Fruit fly (Drosophila melanogaster) whole organism, embryonic: ENCODE measurements around the gene CG12012.

Experiments used
- CG11085 ChIP-seq: fragments of 200-800 bp; sonication (Bioruptor generic); IDR thresholded peaks from 2 replicates; pipeline ENCODE4 v1.3.6; 2022; ENCODE audit warnings: missing biosample characterization, missing genetic modification characterization
- CG11696 ChIP-seq: fragments of 200-800 bp; sonication (Bioruptor generic); IDR thresholded peaks from 2 replicates; pipeline ENCODE4 v1.3.6; 2022; ENCODE audit warnings: missing biosample characterization, missing genetic modification characterization
- CG15601 ChIP-seq: fragments of 200-800 bp; sonication (Bioruptor generic); optimal IDR thresholded peaks from 3 replicates; lab custom pipeline; 2019; ENCODE audit warnings: missing biosample characterization, mild to moderate bottlenecking, missing genetic modification characterization, moderate library complexity
- CG15696 ChIP-seq: fragments of 200-800 bp; sonication (Bioruptor generic); optimal IDR thresholded peaks from 2 replicates; lab custom pipeline; 2019; ENCODE audit warnings: missing biosample characterization, mild to moderate bottlenecking, missing genetic modification characterization, moderate library complexity
- CG17802 ChIP-seq: fragments of 200-800 bp; sonication (Bioruptor generic); optimal IDR thresholded peaks from 2 replicates; lab custom pipeline; 2018; ENCODE audit warnings: missing biosample characterization, mild to moderate bottlenecking, missing genetic modification characterization, moderate library complexity
- CG1832 ChIP-seq: fragments of 200-800 bp; sonication (Bioruptor generic); optimal IDR thresholded peaks from 2 replicates; lab custom pipeline; 2017; ENCODE audit warnings: missing biosample characterization, mild to moderate bottlenecking, missing genetic modification characterization, inconsistent platforms
- CG18599 ChIP-seq: fragments of 200-800 bp; sonication (Bioruptor generic); optimal IDR thresholded peaks from 3 replicates; lab custom pipeline; 2017; ENCODE audit warnings: missing biosample characterization, missing genetic modification characterization, mild to moderate bottlenecking, moderate library complexity, missing genetic modification reagents
- CG2875 ChIP-seq: fragments of 200-800 bp; sonication (Bioruptor generic); optimal IDR thresholded peaks from 2 replicates; lab custom pipeline; 2017; ENCODE audit warnings: missing biosample characterization, mild to moderate bottlenecking, missing genetic modification characterization, missing genetic modification reagents
- CG31441 ChIP-seq: fragments of 200-800 bp; sonication (Bioruptor generic); IDR thresholded peaks from 2 replicates; pipeline ENCODE4 v1.3.6; 2022; ENCODE audit warnings: missing biosample characterization, missing genetic modification characterization
- CG3838 ChIP-seq: fragments of 200-800 bp; sonication (Bioruptor generic); optimal IDR thresholded peaks from 3 replicates; lab custom pipeline; 2016; ENCODE audit warnings: missing biosample characterization, missing genetic modification characterization
- CG42726 ChIP-seq: fragments of 200-800 bp; sonication (Bioruptor generic); IDR thresholded peaks from 2 replicates; pipeline ENCODE4 v1.3.6; 2022; ENCODE audit warnings: missing biosample characterization, missing genetic modification characterization; ENCODE audit not compliant: partially characterized antibody
- CG43689 ChIP-seq: fragments of 200-800 bp; sonication (Bioruptor generic); IDR thresholded peaks from 2 replicates; pipeline ENCODE4 v1.3.6; 2022; ENCODE audit warnings: missing biosample characterization, missing genetic modification characterization
- CG4617 ChIP-seq: fragments of 200-800 bp; sonication (Bioruptor generic); optimal IDR thresholded peaks from 3 replicates; lab custom pipeline; 2016; ENCODE audit warnings: missing biosample characterization, missing genetic modification characterization, borderline replicate concordance
- CG4730 ChIP-seq: fragments of 200-800 bp; sonication (Bioruptor generic); IDR thresholded peaks from 2 replicates; pipeline ENCODE4 v1.3.6; 2022; ENCODE audit warnings: missing biosample characterization, missing genetic modification characterization
- D ChIP-seq, 2 experiments: fragments of 200-800 bp in 1 of 2; fragments of >200 bp in 1 of 2; sonication (Bioruptor generic) in 1 of 2; optimal IDR thresholded peaks; 2 replicates in 1 of 2; 3 replicates in 1 of 2; lab custom pipeline; 2017; ENCODE audit warnings: mild to moderate bottlenecking in 1 of 2, missing biosample characterization in 1 of 2, missing genetic modification characterization in 1 of 2, missing genetic modification reagents in 1 of 2
- D19B ChIP-seq: fragments of 200-800 bp; sonication (Bioruptor generic); optimal IDR thresholded peaks from 2 replicates; lab custom pipeline; 2017; ENCODE audit warnings: missing biosample characterization, mild to moderate bottlenecking, missing genetic modification characterization
- E2f1 ChIP-seq: fragments of 200-800 bp; sonication (Bioruptor generic); IDR thresholded peaks from 2 replicates; pipeline ENCODE4 v1.3.6; 2022; ENCODE audit warnings: missing biosample characterization, missing genetic modification characterization
- ERR ChIP-seq: fragments of 200-800 bp; sonication (Bioruptor generic); optimal IDR thresholded peaks from 2 replicates; lab custom pipeline; 2016; ENCODE audit warnings: missing biosample characterization, missing genetic modification characterization
- Ets65A ChIP-seq: fragments of 200-800 bp; sonication (Bioruptor generic); peaks from one replicate; lab custom pipeline; 2016; ENCODE audit warnings: missing biosample characterization, missing genetic modification characterization
- Fer1 ChIP-seq: fragments of 200-800 bp; sonication (Bioruptor generic); optimal IDR thresholded peaks from 2 replicates; lab custom pipeline; 2017; ENCODE audit warnings: missing biosample characterization, mild to moderate bottlenecking, missing genetic modification characterization
- Lpt ChIP-seq: fragments of >200 bp; optimal IDR thresholded peaks from 2 replicates; lab custom pipeline; 2018; ENCODE audit warnings: missing biosample characterization, missing genetic modification characterization
- Meics ChIP-seq: fragments of 200-800 bp; sonication (Bioruptor generic); optimal IDR thresholded peaks from 2 replicates; lab custom pipeline; 2017; ENCODE audit warnings: missing biosample characterization, mild to moderate bottlenecking, missing genetic modification characterization
- NfI ChIP-seq: fragments of 200-800 bp; sonication (Bioruptor generic); optimal IDR thresholded peaks from 3 replicates; lab custom pipeline; 2018; ENCODE audit warnings: missing biosample characterization, mild to moderate bottlenecking, missing genetic modification characterization, moderate library complexity
- Oli ChIP-seq: fragments of 200-800 bp; sonication (Bioruptor generic); optimal IDR thresholded peaks from 2 replicates; lab custom pipeline; 2018; ENCODE audit warnings: missing biosample characterization, mild to moderate bottlenecking, missing genetic modification characterization, moderate library complexity
- Ravus ChIP-seq: fragments of 200-800 bp; sonication (Bioruptor generic); IDR thresholded peaks from 2 replicates; pipeline ENCODE4 v1.3.6; 2022; ENCODE audit warnings: missing biosample characterization, missing genetic modification characterization
- Rx ChIP-seq: fragments of 200-800 bp; sonication (Bioruptor generic); IDR thresholded peaks from 2 replicates; pipeline ENCODE4 v1.3.6; 2022; ENCODE audit warnings: missing biosample characterization, missing genetic modification characterization
- Scr ChIP-seq: fragments of 200-800 bp; sonication (Bioruptor generic); IDR thresholded peaks from 2 replicates; pipeline ENCODE4 v1.3.6; 2022; ENCODE audit warnings: missing biosample characterization, missing genetic modification characterization; ENCODE audit not compliant: partially characterized antibody
- Sox100B ChIP-seq: fragments of 200-800 bp; sonication (Bioruptor generic); optimal IDR thresholded peaks from 3 replicates; lab custom pipeline; 2018; ENCODE audit warnings: missing biosample characterization, mild to moderate bottlenecking, missing genetic modification characterization
- YL-1 ChIP-seq: fragments of 200-800 bp; sonication (Bioruptor generic); optimal IDR thresholded peaks from 3 replicates; lab custom pipeline; 2017; ENCODE audit warnings: missing biosample characterization, mild to moderate bottlenecking, missing genetic modification characterization
- ac ChIP-seq: fragments of 200-800 bp; sonication (Bioruptor generic); optimal IDR thresholded peaks from 3 replicates; lab custom pipeline; 2017; ENCODE audit warnings: missing biosample characterization, mild to moderate bottlenecking, missing genetic modification characterization
- caup ChIP-seq: fragments of 200-800 bp; sonication (Bioruptor generic); optimal IDR thresholded peaks from 3 replicates; lab custom pipeline; 2017; ENCODE audit warnings: missing biosample characterization, mild to moderate bottlenecking, missing genetic modification characterization, moderate library complexity; ENCODE audit not compliant: severe bottlenecking
- dan ChIP-seq: fragments of 200-800 bp; sonication (Bioruptor generic); IDR thresholded peaks from 2 replicates; pipeline ENCODE4 v1.3.6; 2022; ENCODE audit warnings: missing biosample characterization, missing genetic modification characterization
- dimm ChIP-seq: fragments of 200-800 bp; sonication (Bioruptor generic); IDR thresholded peaks from 2 replicates; pipeline ENCODE4 v1.3.6; 2022; ENCODE audit warnings: missing biosample characterization, missing genetic modification characterization
- dysf ChIP-seq: fragments of 200-800 bp; sonication (Bioruptor generic); IDR thresholded peaks from 3 replicates; pipeline ENCODE4 v1.3.6; 2022; ENCODE audit warnings: missing biosample characterization, missing genetic modification characterization
- fd3F ChIP-seq: fragments of 200-800 bp; sonication (Bioruptor generic); optimal IDR thresholded peaks from 2 replicates; lab custom pipeline; 2018; ENCODE audit warnings: missing biosample characterization, mild to moderate bottlenecking, missing genetic modification characterization, moderate library complexity
- fd64A ChIP-seq: fragments of 200-800 bp; sonication (Bioruptor generic); optimal IDR thresholded peaks from 3 replicates; lab custom pipeline; 2018; ENCODE audit warnings: missing biosample characterization, mild to moderate bottlenecking, missing genetic modification characterization
- gcm ChIP-seq: fragments of 200-800 bp; sonication (Bioruptor generic); optimal IDR thresholded peaks from 2 replicates; lab custom pipeline; 2019; ENCODE audit warnings: missing biosample characterization, mild to moderate bottlenecking, missing genetic modification characterization, moderate library complexity
- hbn ChIP-seq: fragments of 200-800 bp; sonication (Bioruptor generic); IDR thresholded peaks from 2 replicates; pipeline ENCODE4 v1.3.6; 2022; ENCODE audit warnings: missing biosample characterization, missing genetic modification characterization; ENCODE audit not compliant: partially characterized antibody
- jigr1 ChIP-seq: fragments of 200-800 bp; sonication (Bioruptor generic); IDR thresholded peaks from 3 replicates; pipeline ENCODE4 v1.3.6; 2022; ENCODE audit warnings: missing biosample characterization, missing genetic modification characterization
- lilli ChIP-seq: fragments of 200-800 bp; sonication (Bioruptor generic); optimal IDR thresholded peaks from 3 replicates; lab custom pipeline; 2016; ENCODE audit warnings: missing biosample characterization, missing genetic modification characterization
- luna ChIP-seq: fragments of 200-800 bp; sonication (Bioruptor generic); optimal IDR thresholded peaks from 2 replicates; lab custom pipeline; 2016; ENCODE audit warnings: missing biosample characterization, missing genetic modification characterization
- mam ChIP-seq: fragments of 200-800 bp; sonication (Bioruptor generic); optimal IDR thresholded peaks from 3 replicates; lab custom pipeline; 2016; ENCODE audit warnings: missing biosample characterization, missing genetic modification characterization
- nerfin-2 ChIP-seq: fragments of 200-800 bp; sonication (Bioruptor generic); IDR thresholded peaks from 2 replicates; pipeline ENCODE4 v1.3.6; 2022; ENCODE audit warnings: missing biosample characterization, missing genetic modification characterization; ENCODE audit not compliant: partially characterized antibody
- pzg ChIP-seq: fragments of 200-800 bp; sonication (Bioruptor generic); optimal IDR thresholded peaks from 3 replicates; lab custom pipeline; 2018; ENCODE audit warnings: missing biosample characterization, mild to moderate bottlenecking, missing genetic modification characterization, moderate library complexity
- repo ChIP-seq: fragments of 200-800 bp; sonication (Bioruptor generic); optimal IDR thresholded peaks from 2 replicates; lab custom pipeline; 2016; ENCODE audit warnings: missing biosample characterization, missing genetic modification characterization
- sens-2 ChIP-seq: fragments of 200-800 bp; sonication (Bioruptor generic); IDR thresholded peaks from 2 replicates; pipeline ENCODE4 v1.3.6; 2022; ENCODE audit warnings: missing biosample characterization, missing genetic modification characterization
- sima ChIP-seq: fragments of 200-800 bp; sonication (Bioruptor generic); optimal IDR thresholded peaks from 2 replicates; lab custom pipeline; 2016; ENCODE audit warnings: missing biosample characterization, missing genetic modification characterization
- unc-4 ChIP-seq: fragments of 200-800 bp; sonication (Bioruptor generic); IDR thresholded peaks from 2 replicates; pipeline ENCODE4 v1.3.6; 2022; ENCODE audit warnings: missing biosample characterization, missing genetic modification characterization; ENCODE audit not compliant: partially characterized antibody
- vfl ChIP-seq: fragments of 200-800 bp; sonication (Bioruptor generic); optimal IDR thresholded peaks from 2 replicates; lab custom pipeline; 2016; ENCODE audit warnings: missing biosample characterization, missing genetic modification characterization
- yki ChIP-seq: fragments of >200 bp; optimal IDR thresholded peaks from 3 replicates; lab custom pipeline; 2018
- zfh1 ChIP-seq: fragments of 200-800 bp; sonication (Bioruptor generic); IDR thresholded peaks from 3 replicates; pipeline ENCODE4 v1.3.6; 2022; ENCODE audit warnings: missing biosample characterization, missing genetic modification characterization

The CG12012 gene

DNA sequence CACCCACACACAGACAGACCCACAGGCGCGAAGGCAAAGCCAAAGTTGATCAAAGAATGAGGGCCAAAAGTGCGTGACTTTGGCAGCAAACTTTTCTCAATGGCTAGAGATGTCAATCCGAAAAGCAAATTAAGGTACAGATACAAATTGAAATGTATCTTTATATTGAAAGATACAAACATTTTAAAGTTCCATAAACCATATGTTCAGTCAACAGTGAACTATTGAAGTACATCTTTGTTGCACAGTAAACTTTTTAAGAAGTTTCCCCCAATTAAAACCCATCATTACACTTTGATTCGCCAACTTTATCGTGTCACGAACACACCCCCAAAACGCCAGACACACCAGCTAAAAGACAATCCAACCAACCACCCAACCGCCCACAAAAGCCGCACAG is 35.1 kb downstream of the CG12012 start (continued):
- no peak for TF ChIP-seq sima
- TF ChIP-seq zfh1 (GFP tag; lab: Robert Waterston, UW): no peak
- peak; percentile 50 for TF ChIP-seq lilli (GFP tag; lab: Kevin White, UChicago)
- TF ChIP-seq CG17802 (tag; lab: Kevin White, UChicago): no peak
- TF ChIP-seq CG15601: no peak
- no peak for TF ChIP-seq yki (lab: Kevin White, UChicago)
- no peak for TF ChIP-seq CG15696
- TF ChIP-seq CG31441: no peak
- TF ChIP-seq CG11696 (GFP tag; lab: Robert Waterston, UW): no peak
- no peak for TF ChIP-seq CG43689 (GFP tag; lab: Robert Waterston, UW)
- no peak for TF ChIP-seq E2f1 (GFP tag; lab: Robert Waterston, UW)
- peak; percentile 19 for TF ChIP-seq Oli (tag; lab: Kevin White, UChicago)
- no peak for TF ChIP-seq vfl (GFP tag; lab: Kevin White, UChicago)
- no peak for TF ChIP-seq D19B (GFP tag; lab: Kevin White, UChicago)
- TF ChIP-seq hbn (GFP tag; lab: Robert Waterston, UW): peak; percentile 59; the same call in 1 of the 2 replicates
- no peak for TF ChIP-seq pzg (GFP tag; lab: Kevin White, UChicago)
- no peak for TF ChIP-seq D (optimal IDR thresholded peaks at IDR 0.05; lab: Kevin White, UChicago)
- no peak for TF ChIP-seq D (GFP tag; optimal IDR thresholded peaks at IDR 0.05; lab: Kevin White, UChicago)
- no peak for TF ChIP-seq sens-2 (GFP tag; lab: Robert Waterston, UW)
- TF ChIP-seq Ets65A (GFP tag; lab: Kevin White, UChicago): peak; percentile 5
- TF ChIP-seq CG11085 (GFP tag; lab: Robert Waterston, UW): no peak
- TF ChIP-seq repo: no peak
- TF ChIP-seq Ravus (GFP tag; lab: Robert Waterston, UW): no peak
- no peak for TF ChIP-seq ac
- TF ChIP-seq Meics: peak; percentile 51
- no peak for TF ChIP-seq ERR
- peak; percentile 8 for TF ChIP-seq Sox100B (GFP tag; lab: Kevin White, UChicago)
- TF ChIP-seq dysf (GFP tag; lab: Robert Waterston, UW): peak; percentile 58; the same call in 2 of the 3 replicates
- TF ChIP-seq Lpt (GFP tag; lab: Kevin White, UChicago): no peak
- no peak for TF ChIP-seq CG3838 (GFP tag; lab: Kevin White, UChicago)
- no peak for TF ChIP-seq fd64A (GFP tag; lab: Kevin White, UChicago)
- TF ChIP-seq nerfin-2: no peak
- no peak for TF ChIP-seq CG2875 (GFP tag; lab: Kevin White, UChicago)
- no peak for TF ChIP-seq Rx (GFP tag; lab: Robert Waterston, UW)
- peak; percentile 65 for TF ChIP-seq Scr
- peak; percentile 42 for TF ChIP-seq caup
- peak; percentile 1 for TF ChIP-seq fd3F
- TF ChIP-seq mam (GFP tag; lab: Kevin White, UChicago): peak; percentile 21
- TF ChIP-seq luna (GFP tag; lab: Kevin White, UChicago): no peak
- no peak for TF ChIP-seq dan (GFP tag; lab: Robert Waterston, UW)
- no peak for TF ChIP-seq gcm
- TF ChIP-seq NfI: no peak
- no peak for TF ChIP-seq jigr1 (GFP tag; lab: Robert Waterston, UW)
- TF ChIP-seq CG1832 (GFP tag; lab: Kevin White, UChicago): no peak
- no peak for TF ChIP-seq CG42726
- TF ChIP-seq unc-4 (GFP tag; lab: Robert Waterston, UW): peak; percentile 57
- TF ChIP-seq YL-1 (GFP tag; lab: Kevin White, UChicago): no peak
- TF ChIP-seq CG18599: peak; percentile 80
- peak; percentile 65 for TF ChIP-seq Fer1 (GFP tag; lab: Kevin White, UChicago)
- TF ChIP-seq CG4617 (GFP tag; lab: Kevin White, UChicago): no peak
- TF ChIP-seq CG4730 (GFP tag; lab: Robert Waterston, UW): no peak
- no peak for TF ChIP-seq dimm (GFP tag; lab: Robert Waterston, UW)
